Worm (Caenorhabditis elegans): Measurements from ENCODE around the gene K08D9.9.

The K08D9.9 gene

DNA sequence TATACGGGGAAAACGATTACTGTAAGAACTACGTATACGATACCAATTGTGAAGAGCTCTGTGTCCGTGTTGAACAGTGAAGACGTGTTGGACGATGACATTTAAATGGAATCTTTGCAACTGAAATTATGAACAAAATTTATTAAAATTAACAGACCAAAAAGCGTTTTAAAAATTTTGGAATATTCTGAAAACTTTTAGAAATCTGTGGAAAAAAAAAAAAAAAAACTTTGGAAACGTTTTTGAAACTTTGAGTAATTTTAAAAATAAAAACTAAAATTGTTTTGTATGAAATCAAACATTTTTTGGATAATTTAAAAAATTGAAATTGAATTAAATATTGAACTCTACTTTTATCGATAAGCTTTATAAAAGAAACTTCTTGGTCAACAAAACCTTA is 19.5 kb upstream of the K08D9.9 start, which contains the start of gene srt-63:
srt-63 (minus strand) TSS at position 101 of the 400 bp plus-strand sequence.
- TF ChIP-seq nhr-28 (tag; optimal IDR thresholded peaks at IDR 0.05) = no peak
- TF ChIP-seq snpc-4 (tag; optimal IDR thresholded peaks at IDR 0.05) = no peak
- TF ChIP-seq egl-5 (tag; optimal IDR thresholded peaks at IDR 0.05) = no peak
- TF ChIP-seq elt-3 (tag; optimal IDR thresholded peaks at IDR 0.05) = no peak
- no peak for TF ChIP-seq aly-2 (tag; optimal IDR thresholded peaks at IDR 0.05)
- no peak for TF ChIP-seq ceh-82 (tag; optimal IDR thresholded peaks at IDR 0.05)
- TF ChIP-seq nhr-237 (tag; optimal IDR thresholded peaks at IDR 0.05) = no peak
- no peak for TF ChIP-seq ceh-28 (tag; optimal IDR thresholded peaks at IDR 0.05)
- TF ChIP-seq lin-15B (tag; optimal IDR thresholded peaks at IDR 0.05) = no peak
- TF ChIP-seq unc-39 (tag; optimal IDR thresholded peaks at IDR 0.05) = no peak
- no peak for TF ChIP-seq egl-27 (tag; optimal IDR thresholded peaks at IDR 0.05)

DNA sequence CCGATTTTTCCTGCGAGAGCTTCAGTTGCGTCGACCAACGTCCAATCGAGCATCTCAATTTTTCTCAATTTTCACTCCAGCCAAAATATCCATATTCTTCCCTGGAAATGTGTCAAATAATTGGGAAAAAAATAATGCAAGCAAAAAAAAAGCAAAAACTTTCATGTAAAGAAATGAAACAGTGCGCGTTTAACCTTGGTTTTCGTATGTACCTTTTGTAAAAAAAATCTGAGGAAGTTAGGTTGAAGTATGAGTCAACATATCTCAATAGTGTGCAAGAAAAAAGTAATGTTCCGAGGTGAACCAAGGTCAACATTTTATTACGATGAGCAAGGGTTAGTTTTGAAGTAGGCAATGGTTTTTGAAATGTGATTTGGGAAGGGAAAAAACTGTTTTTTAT is 13.6 kb upstream of the K08D9.9 start, which contains the start of gene T28A11.13:
T28A11.13 (minus strand) TSS at position 101 of the 400 bp plus-strand sequence.
- no peak for TF ChIP-seq aly-2 (tag; optimal IDR thresholded peaks at IDR 0.05)
- no peak for TF ChIP-seq ceh-82 (tag; optimal IDR thresholded peaks at IDR 0.05)
- no peak for TF ChIP-seq ceh-9 (tag; optimal IDR thresholded peaks at IDR 0.05)
- TF ChIP-seq nhr-237 (tag; optimal IDR thresholded peaks at IDR 0.05) = no peak
- no peak for TF ChIP-seq nhr-12 (tag; optimal IDR thresholded peaks at IDR 0.05)
- no peak for TF ChIP-seq mdl-1 (tag; optimal IDR thresholded peaks at IDR 0.05)
- no peak for TF ChIP-seq nhr-76 (tag; optimal IDR thresholded peaks at IDR 0.05)
- TF ChIP-seq eor-1 (tag; optimal IDR thresholded peaks at IDR 0.05) = no peak
- TF ChIP-seq daf-12 (tag; optimal IDR thresholded peaks at IDR 0.05) = no peak
- no peak for TF ChIP-seq sea-2 (GFP tag; optimal IDR thresholded peaks at IDR 0.05)
- TF ChIP-seq ztf-11 (tag; optimal IDR thresholded peaks at IDR 0.05) = no peak
- no peak for TF ChIP-seq zag-1 (tag; optimal IDR thresholded peaks at IDR 0.05)
- no peak for TF ChIP-seq nhr-28 (tag; optimal IDR thresholded peaks at IDR 0.05)
- TF ChIP-seq elt-3 (tag; optimal IDR thresholded peaks at IDR 0.05) = no peak
- no peak for TF ChIP-seq egl-5 (tag; optimal IDR thresholded peaks at IDR 0.05)
- no peak for TF ChIP-seq pqm-1 (tag; optimal IDR thresholded peaks at IDR 0.05)
- TF ChIP-seq lsy-12 (tag; optimal IDR thresholded peaks at IDR 0.05) = no peak
- TF ChIP-seq nhr-11 (tag; optimal IDR thresholded peaks at IDR 0.05) = no peak
- no peak for TF ChIP-seq fkh-2 (tag; optimal IDR thresholded peaks at IDR 0.05)

- no peak for TF ChIP-seq tbx-2 (tag; optimal IDR thresholded peaks at IDR 0.05)
- TF ChIP-seq ceh-28 (tag; optimal IDR thresholded peaks at IDR 0.05) = no peak
- TF ChIP-seq lsy-12 (tag; optimal IDR thresholded peaks at IDR 0.05) = no peak
- TF ChIP-seq sea-2 (GFP tag; optimal IDR thresholded peaks at IDR 0.05) = no peak
- no peak for TF ChIP-seq egl-5 (tag; optimal IDR thresholded peaks at IDR 0.05)
- TF ChIP-seq snpc-4 (tag; optimal IDR thresholded peaks at IDR 0.05) = no peak
- TF ChIP-seq pqm-1 (tag; optimal IDR thresholded peaks at IDR 0.05) = no peak
- no peak for TF ChIP-seq hmg-11 (tag; optimal IDR thresholded peaks at IDR 0.05)
- no peak for TF ChIP-seq nhr-77 (tag; optimal IDR thresholded peaks at IDR 0.05)
- no peak for TF ChIP-seq nhr-76 (tag; optimal IDR thresholded peaks at IDR 0.05)
- no peak for TF ChIP-seq nfya-1 (tag; optimal IDR thresholded peaks at IDR 0.05; ENCODE audit: insufficient read depth)
These were observed 11.0 kb upstream of the K08D9.9 start, which contains the start of gene srj-8 for ce11 chrV:3247515-3247914. Gene srj-8, plus strand, starts transcription at chrV:3247815.

DNA sequence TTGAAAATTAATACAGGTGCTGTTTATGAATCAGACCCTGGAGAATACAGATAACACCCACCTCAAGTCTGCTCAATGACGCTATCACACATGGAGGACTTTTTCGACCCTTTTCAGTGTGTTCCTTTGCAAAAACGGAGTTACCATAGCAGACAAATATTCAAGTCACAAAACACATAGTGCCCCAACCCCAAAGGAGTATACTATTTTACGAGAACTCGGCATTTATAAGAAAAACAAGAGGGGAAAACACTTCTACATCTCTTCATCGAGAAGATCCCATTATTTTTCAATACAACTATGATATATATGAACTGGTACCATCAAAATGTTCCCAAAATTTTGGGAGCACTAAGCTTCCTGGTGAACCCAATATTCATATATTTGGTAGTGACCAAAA is 8.2 kb upstream of the K08D9.9 start, which contains the start of gene srj-7:
srj-7 (plus strand) TSS at position 301 of the 400 bp plus-strand sequence.
- TF ChIP-seq aly-2 (tag; optimal IDR thresholded peaks at IDR 0.05) (no peak), egl-5 (tag; optimal IDR thresholded peaks at IDR 0.05) (no peak), ceh-28 (tag; optimal IDR thresholded peaks at IDR 0.05) (no peak), ceh-82 (tag; optimal IDR thresholded peaks at IDR 0.05) (no peak)

DNA sequence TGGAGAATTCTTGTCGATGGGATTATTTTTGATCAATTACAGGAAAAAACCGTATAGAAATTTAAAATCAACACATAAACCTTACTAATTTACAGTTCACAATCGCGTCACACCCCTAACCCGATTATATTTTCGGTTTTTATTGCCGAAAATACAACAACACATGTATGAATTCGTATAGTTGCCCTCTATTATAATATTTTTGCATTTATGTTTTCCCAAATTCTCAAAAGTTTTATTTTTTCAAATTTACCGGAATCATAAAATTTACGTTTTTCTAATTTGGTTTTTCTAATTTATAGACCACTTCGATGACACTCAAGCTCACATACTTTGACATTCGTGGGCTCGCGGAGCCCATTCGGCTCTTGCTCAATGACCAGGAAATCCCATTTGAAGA is 6.5 kb upstream of the K08D9.9 start, which contains the start of gene gst-23:
gst-23 (plus strand) TSS at position 301 of the 400 bp plus-strand sequence.
- TF ChIP-seq nfya-1 (tag; optimal IDR thresholded peaks at IDR 0.05; ENCODE audit: insufficient read depth) (no peak), nhr-237 (tag; optimal IDR thresholded peaks at IDR 0.05) (no peak), jun-1 (tag; optimal IDR thresholded peaks at IDR 0.05) (no peak), fos-1 (tag; optimal IDR thresholded peaks at IDR 0.05) (no peak), nhr-28 (tag; optimal IDR thresholded peaks at IDR 0.05) (no peak), lin-39 (tag; optimal IDR thresholded peaks at IDR 0.05) (no peak), nhr-67 (tag; optimal IDR thresholded peaks at IDR 0.05) (no peak), elt-1 (tag; optimal IDR thresholded peaks at IDR 0.05) (no peak), ama-1 (optimal IDR thresholded peaks at IDR 0.05) (no peak), pqm-1 (tag; optimal IDR thresholded peaks at IDR 0.05) (no peak), eor-1 (tag; optimal IDR thresholded peaks at IDR 0.05) (no peak), elt-3 (tag; optimal IDR thresholded peaks at IDR 0.05) (no peak)

Measured in whole organism, L3 larva.